Fruit fly (Drosophila melanogaster): ENCODE results near the gene dsx.

dm6 chr3R:7980222-7980621, 13.0 kb upstream of the dsx start, which contains the start of gene Sfp84E:
- TF ChIP-seq Mnt (GFP tag; optimal IDR thresholded peaks at IDR 0.05) (no peak), ovo (GFP tag; optimal IDR thresholded peaks at IDR 0.05) (no peak), bab1 (GFP tag; optimal IDR thresholded peaks at IDR 0.05) (no peak), tj (GFP tag; optimal IDR thresholded peaks at IDR 0.05) (no peak), CG7101 (tag; optimal IDR thresholded peaks at IDR 0.05) (no peak), CG1620 (GFP tag; optimal IDR thresholded peaks at IDR 0.05) (no peak), Crg-1 (GFP tag; optimal IDR thresholded peaks at IDR 0.05) (no peak), toe (GFP tag; optimal IDR thresholded peaks at IDR 0.05) (no peak)
